Worm (Caenorhabditis elegans): Measurements from ENCODE around the gene ZK669.5.

DNA sequence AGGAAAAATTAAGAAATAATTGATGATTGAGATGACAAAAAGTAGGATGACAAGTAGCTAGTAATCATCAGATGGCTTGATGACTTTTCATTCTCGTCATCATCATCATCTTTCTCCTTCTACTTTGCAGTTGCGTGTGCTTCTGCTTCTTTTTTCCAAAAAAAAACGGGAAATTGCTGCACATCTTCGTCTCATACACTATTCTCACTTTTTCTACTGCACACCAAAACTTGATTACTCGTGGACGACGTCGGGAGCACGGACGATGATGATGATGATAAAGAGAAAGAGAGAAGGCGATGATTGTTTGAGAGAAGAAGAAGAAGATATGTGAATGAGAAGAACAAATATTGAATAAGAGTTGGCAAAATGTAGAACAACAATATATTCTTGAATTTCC, 25.5 kb downstream of the ZK669.5 start:
- TF ChIP-seq W03F9.2 (tag; optimal IDR thresholded peaks at IDR 0.05) (no peak), dao-5 (tag; optimal IDR thresholded peaks at IDR 0.05) (no peak)
